Fruit fly (Drosophila melanogaster) whole organism, embryonic: ENCODE measurements around the gene Pcyt1.

Experiments used
- Atf6 ChIP-seq: fragments of 200-800 bp; sonication (Bioruptor generic); IDR thresholded peaks from 2 replicates; pipeline ENCODE4 v1.3.6; 2022; ENCODE audit warnings: missing biosample characterization, missing genetic modification characterization
- CG10321 ChIP-seq: fragments of 200-800 bp; sonication (Bioruptor generic); IDR thresholded peaks from 2 replicates; pipeline ENCODE4 v1.3.6; 2022; ENCODE audit warnings: missing biosample characterization, missing genetic modification characterization
- CG10654 ChIP-seq: fragments of 200-800 bp; sonication (Bioruptor generic); optimal IDR thresholded peaks from 2 replicates; lab custom pipeline; 2016; ENCODE audit warnings: missing biosample characterization, missing genetic modification characterization
- CG12104 ChIP-seq: fragments of 200-800 bp; sonication (Bioruptor generic); optimal IDR thresholded peaks from 3 replicates; lab custom pipeline; 2016; ENCODE audit warnings: missing biosample characterization, missing genetic modification characterization
- CG12942 ChIP-seq: fragments of 200-800 bp; sonication (Bioruptor generic); optimal IDR thresholded peaks from 3 replicates; lab custom pipeline; 2016; ENCODE audit warnings: missing biosample characterization, missing genetic modification characterization
- CG13775 ChIP-seq: fragments of 200-800 bp; sonication (Bioruptor generic); optimal IDR thresholded peaks from 3 replicates; lab custom pipeline; 2017; ENCODE audit warnings: missing biosample characterization, mild to moderate bottlenecking, missing genetic modification characterization
- CG1602 ChIP-seq: fragments of 200-800 bp; sonication (Bioruptor generic); optimal IDR thresholded peaks from 3 replicates; lab custom pipeline; 2016; ENCODE audit warnings: missing biosample characterization, missing genetic modification characterization
- CG2889 ChIP-seq: fragments of 200-800 bp; sonication (Bioruptor generic); IDR thresholded peaks from 3 replicates; pipeline ENCODE4 v1.3.6; 2022; ENCODE audit warnings: missing biosample characterization, missing genetic modification characterization
- CG34422 ChIP-seq: fragments of 200-800 bp; sonication (Bioruptor generic); IDR thresholded peaks from 3 replicates; pipeline ENCODE4 v1.3.6; 2022; ENCODE audit warnings: missing biosample characterization, missing genetic modification characterization
- CG3995 ChIP-seq: fragments of 200-800 bp; sonication (Bioruptor generic); optimal IDR thresholded peaks from 3 replicates; lab custom pipeline; 2016; ENCODE audit warnings: missing biosample characterization, missing genetic modification characterization
- CG43689 ChIP-seq: fragments of 200-800 bp; sonication (Bioruptor generic); IDR thresholded peaks from 2 replicates; pipeline ENCODE4 v1.3.6; 2022; ENCODE audit warnings: missing biosample characterization, missing genetic modification characterization
- CG6654 ChIP-seq: fragments of 200-800 bp; sonication (Bioruptor generic); optimal IDR thresholded peaks from 2 replicates; lab custom pipeline; 2017; ENCODE audit warnings: missing biosample characterization, mild to moderate bottlenecking, missing genetic modification characterization
- CG6813 ChIP-seq: fragments of 200-800 bp; sonication (Bioruptor generic); optimal IDR thresholded peaks from 2 replicates; lab custom pipeline; 2017; ENCODE audit warnings: missing biosample characterization, missing genetic modification characterization, mild to moderate bottlenecking, moderate library complexity, missing genetic modification reagents
- CG7372 ChIP-seq: fragments of 200-800 bp; sonication (Bioruptor generic); IDR thresholded peaks from 2 replicates; pipeline ENCODE4 v1.3.6; 2022; ENCODE audit warnings: missing biosample characterization, missing genetic modification characterization
- CG9437 ChIP-seq: fragments of 200-800 bp; sonication (Bioruptor generic); optimal IDR thresholded peaks from 2 replicates; lab custom pipeline; 2018; ENCODE audit warnings: missing biosample characterization, mild to moderate bottlenecking, missing genetic modification characterization
- CG9876 ChIP-seq: fragments of 200-800 bp; sonication (Bioruptor generic); optimal IDR thresholded peaks from 2 replicates; lab custom pipeline; 2016; ENCODE audit warnings: missing biosample characterization, missing genetic modification characterization
- CrebB ChIP-seq: fragments of 200-800 bp; sonication (Bioruptor generic); optimal IDR thresholded peaks from 3 replicates; lab custom pipeline; 2018; ENCODE audit warnings: missing biosample characterization, mild to moderate bottlenecking, missing genetic modification characterization
- Dbx ChIP-seq: fragments of 200-800 bp; sonication (Bioruptor generic); IDR thresholded peaks from 3 replicates; pipeline ENCODE4 v1.3.6; 2022; ENCODE audit warnings: missing biosample characterization, missing genetic modification characterization
- Dfd ChIP-seq, 2 experiments: fragments of >200 bp; optimal IDR thresholded peaks; 2 replicates each; lab custom pipeline; 2017; ENCODE audit warnings: missing biosample characterization in 2 of 2, missing genetic modification characterization in 2 of 2
- Doc2 ChIP-seq: fragments of 200-800 bp; sonication (Bioruptor generic); IDR thresholded peaks from 2 replicates; pipeline ENCODE4 v1.3.6; 2022; ENCODE audit warnings: missing biosample characterization, missing genetic modification characterization
- Fer2 ChIP-seq: fragments of 200-800 bp; sonication (Bioruptor generic); optimal IDR thresholded peaks from 2 replicates; lab custom pipeline; 2018; ENCODE audit warnings: missing biosample characterization, mild to moderate bottlenecking, missing genetic modification characterization, moderate library complexity
- MTF-1 ChIP-seq: fragments of 200-800 bp; sonication (Bioruptor generic); optimal IDR thresholded peaks from 2 replicates; lab custom pipeline; 2018; ENCODE audit warnings: missing biosample characterization, mild to moderate bottlenecking, missing genetic modification characterization, borderline replicate concordance
- Med ChIP-seq: fragments of 200-800 bp; sonication (Bioruptor generic); peaks from one replicate; lab custom pipeline; 2016; ENCODE audit warnings: missing biosample characterization, missing genetic modification characterization, mild to moderate bottlenecking, inconsistent platforms, moderate library complexity
- Mrtf ChIP-seq: fragments of 200-800 bp; sonication (Bioruptor generic); IDR thresholded peaks from 3 replicates; pipeline ENCODE4 v1.3.6; 2022; ENCODE audit warnings: missing biosample characterization, missing genetic modification characterization
- Pdp1 ChIP-seq, 2 experiments: fragments of 200-800 bp; sonication (Bioruptor generic); optimal IDR thresholded peaks; 3 replicates each; lab custom pipeline; 2016; ENCODE audit warnings: missing biosample characterization in 2 of 2, missing genetic modification characterization in 2 of 2, mild to moderate bottlenecking in 1 of 2, moderate library complexity in 1 of 2
- Poxn ChIP-seq: fragments of 200-800 bp; sonication (Bioruptor generic); IDR thresholded peaks from 2 replicates; pipeline ENCODE4 v1.3.6; 2022; ENCODE audit warnings: missing biosample characterization, missing genetic modification characterization
- al ChIP-seq: fragments of 200-800 bp; sonication (Bioruptor generic); IDR thresholded peaks from 2 replicates; pipeline ENCODE4 v1.3.6; 2022; ENCODE audit warnings: missing biosample characterization, missing genetic modification characterization
- chn ChIP-seq: fragments of 200-800 bp; sonication (Bioruptor generic); optimal IDR thresholded peaks from 2 replicates; lab custom pipeline; 2016; ENCODE audit warnings: missing biosample characterization, missing genetic modification characterization
- crp ChIP-seq, 2 experiments: fragments of 200-800 bp; sonication (Bioruptor generic); optimal IDR thresholded peaks; 2 replicates in 1 of 2; 3 replicates in 1 of 2; lab custom pipeline; 2017; ENCODE audit warnings: missing biosample characterization in 2 of 2, missing genetic modification characterization in 2 of 2, mild to moderate bottlenecking in 1 of 2, moderate library complexity in 1 of 2
- danr ChIP-seq: fragments of 200-800 bp; sonication (Bioruptor generic); IDR thresholded peaks from 2 replicates; pipeline ENCODE4 v1.3.6; 2022; ENCODE audit warnings: missing biosample characterization, missing genetic modification characterization
- fd96Cb ChIP-seq: fragments of 200-800 bp; sonication (Bioruptor generic); optimal IDR thresholded peaks from 2 replicates; lab custom pipeline; 2018; ENCODE audit warnings: missing biosample characterization, mild to moderate bottlenecking, missing genetic modification characterization, moderate library complexity
- gsb ChIP-seq: fragments of 200-800 bp; sonication (Bioruptor generic); IDR thresholded peaks from 2 replicates; pipeline ENCODE4 v1.3.6; 2022; ENCODE audit warnings: missing biosample characterization, missing genetic modification characterization
- hb ChIP-seq: fragments of 200-800 bp; sonication (Bioruptor generic); IDR thresholded peaks from 3 replicates; pipeline ENCODE4 v1.3.6; 2022; ENCODE audit warnings: missing biosample characterization, missing genetic modification characterization; ENCODE audit not compliant: partially characterized antibody
- lmd ChIP-seq: fragments of 200-800 bp; sonication (Bioruptor generic); IDR thresholded peaks from 2 replicates; pipeline ENCODE4 v1.3.6; 2022; ENCODE audit warnings: missing biosample characterization, missing genetic modification characterization
- lola ChIP-seq, 3 experiments: fragments of >200 bp in 2 of 3; fragments of 200-800 bp in 1 of 3; sonication (Bioruptor generic) in 1 of 3; optimal IDR thresholded peaks; 2 replicates each; lab custom pipeline; 2017 to 2019; ENCODE audit warnings: missing biosample characterization in 3 of 3, missing genetic modification characterization in 3 of 3, mild to moderate bottlenecking in 1 of 3, moderate library complexity in 1 of 3
- luna ChIP-seq: fragments of 200-800 bp; sonication (Bioruptor generic); optimal IDR thresholded peaks from 2 replicates; lab custom pipeline; 2016; ENCODE audit warnings: missing biosample characterization, missing genetic modification characterization
- mirr ChIP-seq: fragments of 200-800 bp; sonication (Bioruptor generic); optimal IDR thresholded peaks from 3 replicates; lab custom pipeline; 2018; ENCODE audit warnings: missing biosample characterization, mild to moderate bottlenecking, missing genetic modification characterization
- nmo ChIP-seq: fragments of 200-800 bp; sonication (Bioruptor generic); optimal IDR thresholded peaks from 2 replicates; lab custom pipeline; 2018; ENCODE audit warnings: missing biosample characterization, mild to moderate bottlenecking, missing genetic modification characterization, moderate library complexity
- peb ChIP-seq: fragments of 200-800 bp; sonication (Bioruptor generic); IDR thresholded peaks from 2 replicates; pipeline ENCODE4 v1.3.6; 2022; ENCODE audit warnings: missing biosample characterization, missing genetic modification characterization
- pho ChIP-seq: fragments of 200-800 bp; sonication (Bioruptor generic); optimal IDR thresholded peaks from 2 replicates; lab custom pipeline; 2016; ENCODE audit warnings: missing biosample characterization, missing genetic modification characterization
- phol ChIP-seq: fragments of 200-800 bp; sonication (Bioruptor generic); optimal IDR thresholded peaks from 3 replicates; lab custom pipeline; 2018; ENCODE audit warnings: missing biosample characterization, mild to moderate bottlenecking, missing genetic modification characterization, moderate library complexity
- pnt ChIP-seq: fragments of 200-800 bp; sonication (Bioruptor generic); optimal IDR thresholded peaks from 3 replicates; lab custom pipeline; 2016; ENCODE audit warnings: missing biosample characterization, missing genetic modification characterization
- sr ChIP-seq: fragments of 200-800 bp; sonication (Bioruptor generic); IDR thresholded peaks from 3 replicates; pipeline ENCODE4 v1.3.6; 2022; ENCODE audit warnings: missing biosample characterization, missing genetic modification characterization
- ssp ChIP-seq: fragments of 200-800 bp; sonication (Bioruptor generic); IDR thresholded peaks from 2 replicates; pipeline ENCODE4 v1.3.6; 2022; ENCODE audit warnings: missing biosample characterization, missing genetic modification characterization
- trem ChIP-seq: fragments of 200-800 bp; optimal IDR thresholded peaks from 3 replicates; lab custom pipeline; 2019; ENCODE audit warnings: missing biosample characterization, mild to moderate bottlenecking, missing genetic modification characterization, moderate library complexity
- trh ChIP-seq: fragments of 200-800 bp; sonication (Bioruptor generic); optimal IDR thresholded peaks from 2 replicates; lab custom pipeline; 2016; ENCODE audit warnings: missing biosample characterization, missing genetic modification characterization
- twi ChIP-seq: fragments of 200-800 bp; optimal IDR thresholded peaks from 2 replicates; lab custom pipeline; 2019; ENCODE audit warnings: missing biosample characterization, mild to moderate bottlenecking, missing genetic modification characterization, moderate library complexity
- wek ChIP-seq: fragments of 200-800 bp; sonication (Bioruptor generic); optimal IDR thresholded peaks from 3 replicates; lab custom pipeline; 2018; ENCODE audit warnings: missing biosample characterization, mild to moderate bottlenecking, missing genetic modification characterization, moderate library complexity
- z ChIP-seq: fragments of 200-800 bp; sonication (Bioruptor generic); IDR thresholded peaks from 3 replicates; pipeline ENCODE4 v1.3.6; 2022; ENCODE audit warnings: missing biosample characterization, missing genetic modification characterization

The Pcyt1 gene

DNA sequence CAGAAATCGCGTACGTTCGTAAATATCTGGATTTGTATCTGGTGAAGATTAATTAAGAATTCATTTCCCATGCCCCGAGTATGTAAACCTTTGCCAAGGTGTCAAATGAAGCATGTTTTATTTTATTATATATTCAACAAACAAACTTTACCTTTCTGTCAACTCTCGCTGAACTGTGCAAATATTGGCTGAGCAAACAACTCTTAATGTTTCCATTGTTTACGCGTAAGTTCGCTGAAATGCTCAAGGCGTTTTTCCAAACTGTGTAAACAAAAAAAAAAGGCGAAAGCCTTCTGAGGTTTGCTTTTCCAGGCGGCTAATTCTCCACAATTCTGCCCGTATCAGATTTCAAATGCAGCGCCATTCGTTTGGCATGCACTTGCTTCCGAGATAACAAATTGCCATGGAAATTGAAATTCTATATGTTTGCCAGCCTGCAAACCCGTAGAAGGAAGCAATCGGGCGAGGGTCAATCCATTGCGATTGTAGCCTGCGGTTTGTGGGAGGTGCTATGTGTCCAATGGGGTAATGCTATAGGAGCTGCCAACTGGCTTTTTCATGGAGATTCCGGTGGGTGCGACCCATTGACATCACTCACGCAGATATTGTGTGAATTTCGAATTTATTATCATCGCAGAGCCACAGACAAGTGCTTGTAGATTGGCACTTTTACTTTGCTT lies 45.9 kb downstream of the Pcyt1 start (continued):
- TF ChIP-seq hb (no peak), CG7372 (no peak), twi (no peak), peb (GFP tag; lab: Robert Waterston, UW) (no peak), CG12104 (GFP tag; lab: Kevin White, UChicago) (peak; percentile 95), fd96Cb (tag; lab: Kevin White, UChicago) (peak; percentile 19), pho (GFP tag; lab: Kevin White, UChicago) (peak; percentile 82), ssp (GFP tag; lab: Robert Waterston, UW) (no peak), chn (GFP tag; lab: Kevin White, UChicago) (no peak), CG10321 (0 out of 2 replicates have a peak, but pooled peaks have one; percentile 26), trem (tag; lab: Kevin White, UChicago) (no peak), Dfd (GFP tag; optimal IDR thresholded peaks at IDR 0.05; lab: Kevin White, UChicago) (no peak), wek (GFP tag; lab: Kevin White, UChicago) (peak; percentile 65), CG12942 (peak; percentile 38), CG3995 (GFP tag; lab: Kevin White, UChicago) (peak; percentile 62), z (GFP tag; lab: Robert Waterston, UW) (0 out of 3 replicates have a peak, but pooled peaks have one; percentile 34), Doc2 (GFP tag; lab: Robert Waterston, UW) (no peak), gsb (GFP tag; lab: Robert Waterston, UW) (peak; percentile 52; the same call in 1 of the 2 replicates), Dbx (GFP tag; lab: Robert Waterston, UW) (peak; percentile 87; the same call in 2 of the 3 replicates), CG9876 (GFP tag; lab: Kevin White, UChicago) (peak; percentile 3), MTF-1 (GFP tag; lab: Kevin White, UChicago) (peak; percentile 86), sr (no peak), CG2889 (GFP tag; lab: Robert Waterston, UW) (peak; percentile 31; the same call in 1 of the 3 replicates), Fer2 (tag; lab: Kevin White, UChicago) (peak; percentile 84), Poxn (GFP tag; lab: Robert Waterston, UW) (peak; percentile 41; the same call in 1 of the 2 replicates), pnt (peak; percentile 1), CG6654 (peak; percentile 4), phol (tag; lab: Kevin White, UChicago) (no peak), Mrtf (GFP tag; lab: Robert Waterston, UW) (0 out of 3 replicates have a peak, but pooled peaks have one; percentile 11), nmo (GFP tag; lab: Kevin White, UChicago) (no peak), CG43689 (GFP tag; lab: Robert Waterston, UW) (no peak), lola (GFP tag; optimal IDR thresholded peaks at IDR 0.05; lab: Kevin White, UChicago) (no peak), trh (GFP tag; lab: Kevin White, UChicago) (no peak), al (GFP tag; lab: Robert Waterston, UW) (0 out of 2 replicates have a peak, but pooled peaks have one; percentile 16), Atf6 (GFP tag; lab: Robert Waterston, UW) (peak; percentile 92), danr (GFP tag; lab: Robert Waterston, UW) (no peak), CG1602 (GFP tag; lab: Kevin White, UChicago) (no peak), mirr (peak; percentile 81), CrebB (tag; lab: Kevin White, UChicago) (peak; percentile 75), Pdp1 (GFP tag; optimal IDR thresholded peaks at IDR 0.05; lab: Kevin White, UChicago) (peak in 1 of 2 experiments; percentile 23), CG9437 (GFP tag; lab: Kevin White, UChicago) (no peak), CG13775 (GFP tag; lab: Kevin White, UChicago) (peak; percentile 17), Med (GFP tag; lab: Kevin White, UChicago) (peak; percentile 97), luna (GFP tag; lab: Kevin White, UChicago) (peak; percentile 66), lmd (no peak; the same call in 1 of the 2 replicates), crp (GFP tag; optimal IDR thresholded peaks at IDR 0.05; lab: Kevin White, UChicago) (no peak), CG6813 (GFP tag; lab: Kevin White, UChicago) (peak; percentile 95), CG34422 (no peak), CG10654 (GFP tag; lab: Kevin White, UChicago) (peak; percentile 58)
